Fruit fly (Drosophila melanogaster): ENCODE data around the gene CG11458.

The CG11458 gene

DNA sequence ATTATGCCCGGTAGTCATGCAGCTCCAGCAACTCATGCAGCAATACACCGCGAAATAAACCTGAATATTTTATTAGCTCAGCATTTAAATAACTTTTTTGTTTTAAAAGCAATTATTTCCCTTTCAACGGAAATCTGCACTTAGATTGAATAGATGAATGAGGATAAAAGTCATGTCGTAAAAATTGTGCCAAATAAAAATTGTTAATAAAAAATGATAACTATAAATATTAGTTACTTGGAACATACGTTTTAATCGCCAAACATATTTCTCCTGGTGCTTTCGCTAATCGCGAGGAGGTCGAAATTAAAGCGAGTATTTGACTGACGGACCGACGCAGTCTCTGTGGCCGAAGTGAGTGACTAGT is 46.5 kb downstream of the CG11458 start:
- peak; percentile 21 for TF ChIP-seq brk (GFP tag; optimal IDR thresholded peaks at IDR 0.05)
- no peak for TF ChIP-seq Rel (GFP tag; optimal IDR thresholded peaks at IDR 0.05)
- TF ChIP-seq Rel (tag; optimal IDR thresholded peaks at IDR 0.05): no peak
- peak; percentile 6 for TF ChIP-seq Hnf4 (GFP tag; optimal IDR thresholded peaks at IDR 0.05)
- TF ChIP-seq usp (GFP tag; optimal IDR thresholded peaks at IDR 0.05): no peak
- no peak for TF ChIP-seq Myc (optimal IDR thresholded peaks at IDR 0.05)
- no peak for TF ChIP-seq Hr78 (GFP tag; optimal IDR thresholded peaks at IDR 0.05)
- peak; percentile 19 for TF ChIP-seq br (GFP tag; optimal IDR thresholded peaks at IDR 0.05)
- TF ChIP-seq sage (GFP tag; optimal IDR thresholded peaks at IDR 0.05): no peak
- peak in 1 of 2 experiments; percentile 9 for TF ChIP-seq foxo (GFP tag; optimal IDR thresholded peaks at IDR 0.05)
- no peak for TF ChIP-seq Mio (GFP tag; optimal IDR thresholded peaks at IDR 0.05)
- TF ChIP-seq h (GFP tag; optimal IDR thresholded peaks at IDR 0.05): peak; percentile 65
- TF ChIP-seq CG9705 (GFP tag; optimal IDR thresholded peaks at IDR 0.05): peak; percentile 6
- no peak for TF ChIP-seq dsf (GFP tag; optimal IDR thresholded peaks at IDR 0.05; ENCODE audit: borderline replicate concordance)
- no peak for TF ChIP-seq lola (GFP tag; optimal IDR thresholded peaks at IDR 0.05)
- no peak for TF ChIP-seq Hr83 (GFP tag; optimal IDR thresholded peaks at IDR 0.05; ENCODE audit: poor library complexity, severe bottlenecking)
- no peak for TF ChIP-seq GATAd (GFP tag; optimal IDR thresholded peaks at IDR 0.05)
- TF ChIP-seq jim (GFP tag; optimal IDR thresholded peaks at IDR 0.05): no peak
- no peak for TF ChIP-seq pan (optimal IDR thresholded peaks at IDR 0.05)
- no peak for TF ChIP-seq Dfd (GFP tag; optimal IDR thresholded peaks at IDR 0.05)
- TF ChIP-seq HLH106 (tag; optimal IDR thresholded peaks at IDR 0.05): peak; percentile 63
- TF ChIP-seq Vsx2 (GFP tag; optimal IDR thresholded peaks at IDR 0.05; ENCODE audit: partially characterized antibody): no peak
- no peak for TF ChIP-seq ey (GFP tag; optimal IDR thresholded peaks at IDR 0.05)
- no peak for TF ChIP-seq Abd-B (GFP tag; optimal IDR thresholded peaks at IDR 0.05)
- TF ChIP-seq dmrt93B (GFP tag; optimal IDR thresholded peaks at IDR 0.05): no peak
- TF ChIP-seq fru (GFP tag; optimal IDR thresholded peaks at IDR 0.05): peak; percentile 5
- TF ChIP-seq psq (GFP tag; optimal IDR thresholded peaks at IDR 0.05): peak; percentile 14
- peak; percentile 52 for TF ChIP-seq OdsH (GFP tag; optimal IDR thresholded peaks at IDR 0.05)
- no peak for TF ChIP-seq dl (GFP tag; optimal IDR thresholded peaks at IDR 0.05; ENCODE audit: insufficient read depth in 1 of 2, partially characterized antibody in 2 of 2)
- TF ChIP-seq sv (GFP tag; optimal IDR thresholded peaks at IDR 0.05): no peak
- no peak for TF ChIP-seq N (GFP tag; optimal IDR thresholded peaks at IDR 0.05)
- TF ChIP-seq Jra (GFP tag; optimal IDR thresholded peaks at IDR 0.05): no peak
- TF ChIP-seq Dif (GFP tag; optimal IDR thresholded peaks at IDR 0.05; ENCODE audit: partially characterized antibody): no peak
- peak; percentile 35 for TF ChIP-seq rgr (GFP tag; optimal IDR thresholded peaks at IDR 0.05)
- peak; percentile 59 for TF ChIP-seq Sp1 (GFP tag; optimal IDR thresholded peaks at IDR 0.05)
- TF ChIP-seq CG32264 (GFP tag; optimal IDR thresholded peaks at IDR 0.05): no peak
- TF ChIP-seq tai (GFP tag; optimal IDR thresholded peaks at IDR 0.05): no peak
- no peak for TF ChIP-seq woc (GFP tag; optimal IDR thresholded peaks at IDR 0.05)
- no peak for TF ChIP-seq CrebA (GFP tag; optimal IDR thresholded peaks at IDR 0.05; ENCODE audit: borderline replicate concordance)

- TF ChIP-seq dmrt93B (GFP tag; optimal IDR thresholded peaks at IDR 0.05) (no peak), GATAd (GFP tag; optimal IDR thresholded peaks at IDR 0.05) (no peak), sage (GFP tag; optimal IDR thresholded peaks at IDR 0.05) (no peak), Dif (GFP tag; optimal IDR thresholded peaks at IDR 0.05; ENCODE audit: partially characterized antibody) (no peak), lola (GFP tag; optimal IDR thresholded peaks at IDR 0.05) (no peak), CrebA (GFP tag; optimal IDR thresholded peaks at IDR 0.05; ENCODE audit: borderline replicate concordance) (no peak), Myc (optimal IDR thresholded peaks at IDR 0.05) (no peak), br (GFP tag; optimal IDR thresholded peaks at IDR 0.05) (peak; percentile 28), jim (GFP tag; optimal IDR thresholded peaks at IDR 0.05) (no peak), psq (GFP tag; optimal IDR thresholded peaks at IDR 0.05) (peak; percentile 32), dsf (GFP tag; optimal IDR thresholded peaks at IDR 0.05; ENCODE audit: borderline replicate concordance) (no peak), ey (GFP tag; optimal IDR thresholded peaks at IDR 0.05) (peak; percentile 13), CG9705 (GFP tag; optimal IDR thresholded peaks at IDR 0.05) (no peak), Dfd (GFP tag; optimal IDR thresholded peaks at IDR 0.05) (no peak), rgr (GFP tag; optimal IDR thresholded peaks at IDR 0.05) (peak; percentile 25), dl (GFP tag; optimal IDR thresholded peaks at IDR 0.05; ENCODE audit: insufficient read depth in 1 of 2, partially characterized antibody in 2 of 2) (no peak), sv (GFP tag; optimal IDR thresholded peaks at IDR 0.05) (no peak), Jra (GFP tag; optimal IDR thresholded peaks at IDR 0.05) (no peak), brk (GFP tag; optimal IDR thresholded peaks at IDR 0.05) (no peak), Hr83 (GFP tag; optimal IDR thresholded peaks at IDR 0.05; ENCODE audit: poor library complexity, severe bottlenecking) (no peak), pan (optimal IDR thresholded peaks at IDR 0.05) (no peak), woc (GFP tag; optimal IDR thresholded peaks at IDR 0.05) (peak; percentile 32), Hnf4 (GFP tag; optimal IDR thresholded peaks at IDR 0.05) (no peak), foxo (GFP tag; optimal IDR thresholded peaks at IDR 0.05) (peak in 1 of 2 experiments; percentile 35), CG32264 (GFP tag; optimal IDR thresholded peaks at IDR 0.05) (no peak), OdsH (GFP tag; optimal IDR thresholded peaks at IDR 0.05) (no peak), Mio (GFP tag; optimal IDR thresholded peaks at IDR 0.05) (no peak), Abd-B (GFP tag; optimal IDR thresholded peaks at IDR 0.05) (no peak), h (GFP tag; optimal IDR thresholded peaks at IDR 0.05) (peak; percentile 23), Sp1 (GFP tag; optimal IDR thresholded peaks at IDR 0.05) (no peak), HLH106 (tag; optimal IDR thresholded peaks at IDR 0.05) (no peak), Hr78 (GFP tag; optimal IDR thresholded peaks at IDR 0.05) (no peak), usp (GFP tag; optimal IDR thresholded peaks at IDR 0.05) (no peak), N (GFP tag; optimal IDR thresholded peaks at IDR 0.05) (no peak), Rel (GFP tag; optimal IDR thresholded peaks at IDR 0.05) (no peak), Rel (tag; optimal IDR thresholded peaks at IDR 0.05) (peak; percentile 62), fru (GFP tag; optimal IDR thresholded peaks at IDR 0.05) (peak; percentile 36), Vsx2 (GFP tag; optimal IDR thresholded peaks at IDR 0.05; ENCODE audit: partially characterized antibody) (no peak), tai (GFP tag; optimal IDR thresholded peaks at IDR 0.05) (no peak)
Measured at dm6 chr3L:20952622-20953618, 47.3 kb downstream of the CG11458 start.
